Fruit fly (Drosophila melanogaster): ENCODE measurements around the gene CG46339.

DNA sequence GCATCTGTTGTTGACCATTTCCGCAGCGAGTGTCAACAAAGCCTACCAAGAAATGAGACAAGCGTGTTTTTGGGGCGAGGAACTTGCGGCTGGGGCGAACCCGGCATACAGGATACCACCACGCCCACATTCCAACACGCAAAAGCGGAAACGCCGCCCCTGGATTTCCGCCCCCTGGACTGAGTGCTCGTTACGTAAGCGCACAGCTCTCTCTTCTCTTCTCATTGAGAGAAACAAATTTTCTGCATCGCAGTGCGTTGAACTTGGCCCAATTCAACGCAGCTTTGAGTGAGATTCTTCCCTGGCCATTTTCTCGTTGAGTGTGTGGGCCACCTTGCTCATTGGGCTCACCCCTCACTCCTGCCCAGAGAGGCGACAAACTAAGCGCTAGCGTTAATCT, 44.9 kb downstream of the CG46339 start:
- no peak for TF ChIP-seq CG8478 (optimal IDR thresholded peaks at IDR 0.05)
- no peak for TF ChIP-seq CTCF (optimal IDR thresholded peaks at IDR 0.05)
